Worm (Caenorhabditis elegans) whole organism, L1 larva: ENCODE measurements around the gene F25A2.1.

ENCODE experiments used
- C04F5.9 ChIP-seq: sonication (generic microtip); optimal IDR thresholded peaks from 2 replicates; lab custom pipeline; 2016; ENCODE audit warnings: missing genetic modification characterization, missing compliant biosample characterization
- C34B4.2 ChIP-seq: sonication (generic microtip); optimal IDR thresholded peaks from 2 replicates; lab custom pipeline; 2017; ENCODE audit warnings: mild to moderate bottlenecking, missing genetic modification characterization, missing compliant biosample characterization
- Y116A8C.19 ChIP-seq: sonication (generic microtip); optimal IDR thresholded peaks from 2 replicates; lab custom pipeline; 2016; ENCODE audit warnings: missing compliant biosample characterization, missing genetic modification characterization, borderline replicate concordance
- aha-1 ChIP-seq: fragments of 150-350 bp; optimal IDR thresholded peaks from 2 replicates; lab custom pipeline; 2014; ENCODE audit warnings: missing biosample characterization, missing genetic modification characterization
- alr-1 ChIP-seq: fragments of 200-800 bp; sonication (Bioruptor generic); optimal IDR thresholded peaks from 2 replicates; lab custom pipeline; 2018; ENCODE audit warnings: borderline replicate concordance, mild to moderate bottlenecking, missing genetic modification characterization, missing compliant biosample characterization
- aly-2 ChIP-seq: fragments of 150-350 bp; optimal IDR thresholded peaks from 2 replicates; lab custom pipeline; 2014; ENCODE audit warnings: missing biosample characterization, missing genetic modification characterization
- ama-1 ChIP-seq: fragments of 150-350 bp; optimal IDR thresholded peaks from 2 replicates; lab custom pipeline; 2014
- blmp-1 ChIP-seq: fragments of 150-350 bp; optimal IDR thresholded peaks from 2 replicates; lab custom pipeline; 2014; ENCODE audit warnings: missing biosample characterization, missing genetic modification characterization
- ceh-63 ChIP-seq: fragments of 200-800 bp; sonication (Bioruptor generic); optimal IDR thresholded peaks from 2 replicates; lab custom pipeline; 2018; ENCODE audit warnings: mild to moderate bottlenecking, missing genetic modification characterization, missing compliant biosample characterization
- ces-1 ChIP-seq: fragments of 150-350 bp; optimal IDR thresholded peaks from 2 replicates; lab custom pipeline; 2014; ENCODE audit warnings: missing biosample characterization, missing genetic modification reagents, missing genetic modification characterization
- egl-27 ChIP-seq, 2 experiments: fragments of 150-350 bp in 1 of 2; sonication (generic microtip); optimal IDR thresholded peaks; 3 replicates each; lab custom pipeline; 2017 to 2018; ENCODE audit warnings: missing biosample characterization in 2 of 2, missing genetic modification characterization in 2 of 2, missing genetic modification reagents in 2 of 2
- elt-3 ChIP-seq, 6 experiments: fragments of 150-350 bp in 1 of 6; sonication (generic microtip); optimal IDR thresholded peaks; 2 replicates each; lab custom pipeline; 2017 to 2018; ENCODE audit warnings: missing biosample characterization in 6 of 6, missing genetic modification characterization in 6 of 6, inconsistent platforms in 1 of 6
- fkh-10 ChIP-seq: sonication (generic microtip); optimal IDR thresholded peaks from 2 replicates; lab custom pipeline; 2017; ENCODE audit warnings: missing biosample characterization, missing genetic modification reagents, missing genetic modification characterization
- fos-1 ChIP-seq: fragments of 150-350 bp; optimal IDR thresholded peaks from 2 replicates; lab custom pipeline; 2014; ENCODE audit warnings: missing biosample characterization, missing genetic modification characterization
- grh-1 ChIP-seq: fragments of 200-800 bp; sonication (Bioruptor generic); IDR thresholded peaks from 2 replicates; pipeline ENCODE4 v1.3.6; 2022; ENCODE audit warnings: missing genetic modification reagents, missing genetic modification characterization, missing compliant biosample characterization
- hlh-17 ChIP-seq: fragments of 200-800 bp; sonication (Bioruptor generic); optimal IDR thresholded peaks from 2 replicates; lab custom pipeline; 2018; ENCODE audit warnings: missing genetic modification characterization, mild to moderate bottlenecking, missing compliant biosample characterization, moderate library complexity, borderline replicate concordance
- hlh-4 ChIP-seq: sonication (generic microtip); optimal IDR thresholded peaks from 2 replicates; lab custom pipeline; 2016; ENCODE audit warnings: mild to moderate bottlenecking, missing genetic modification characterization, missing compliant biosample characterization
- jun-1 ChIP-seq: fragments of 150-350 bp; optimal IDR thresholded peaks from 2 replicates; lab custom pipeline; 2014; ENCODE audit warnings: missing biosample characterization, missing genetic modification reagents, missing genetic modification characterization
- lin-13 ChIP-seq: fragments of 150-350 bp; optimal IDR thresholded peaks from 2 replicates; lab custom pipeline; 2014; ENCODE audit warnings: missing biosample characterization, missing genetic modification reagents, missing genetic modification characterization
- lin-15B ChIP-seq: fragments of 150-350 bp; sonication (generic microtip); optimal IDR thresholded peaks from 3 replicates; lab custom pipeline; 2014; ENCODE audit warnings: missing biosample characterization, missing genetic modification characterization
- lin-39 ChIP-seq: fragments of 150-350 bp; optimal IDR thresholded peaks from 2 replicates; lab custom pipeline; 2014; ENCODE audit warnings: missing biosample characterization, missing genetic modification reagents, missing genetic modification characterization
- lir-3 ChIP-seq: sonication (generic microtip); optimal IDR thresholded peaks from 2 replicates; lab custom pipeline; 2016; ENCODE audit warnings: mild to moderate bottlenecking, missing genetic modification characterization, moderate library complexity, missing compliant biosample characterization; ENCODE audit not compliant: poor library complexity
- lsy-2 ChIP-seq, 2 experiments: fragments of 150-350 bp; optimal IDR thresholded peaks; 2 replicates each; lab custom pipeline; 2014; ENCODE audit warnings: missing biosample characterization in 2 of 2, missing genetic modification characterization in 2 of 2
- mab-9 ChIP-seq: fragments of 200-800 bp; sonication (Bioruptor generic); IDR thresholded peaks from 2 replicates; pipeline ENCODE4 v1.3.6; 2022; ENCODE audit warnings: missing genetic modification reagents, missing genetic modification characterization, missing compliant biosample characterization
- mef-2 ChIP-seq: fragments of 150-350 bp; optimal IDR thresholded peaks from 2 replicates; lab custom pipeline; 2014; ENCODE audit warnings: missing biosample characterization, missing genetic modification characterization
- mep-1 ChIP-seq: fragments of 150-350 bp; optimal IDR thresholded peaks from 2 replicates; lab custom pipeline; 2014; ENCODE audit warnings: missing biosample characterization, missing genetic modification characterization
- nhr-11 ChIP-seq: fragments of 150-350 bp; optimal IDR thresholded peaks from 2 replicates; lab custom pipeline; 2014; ENCODE audit warnings: missing biosample characterization, missing genetic modification characterization
- nhr-19 ChIP-seq: fragments of 200-800 bp; sonication (Bioruptor generic); conservative IDR thresholded peaks from 2 replicates; pipeline ENCODE4 v1.3.6; 2022; ENCODE audit warnings: missing genetic modification characterization, missing compliant biosample characterization
- nhr-20 ChIP-seq: sonication (generic microtip); optimal IDR thresholded peaks from 2 replicates; lab custom pipeline; 2016; ENCODE audit warnings: mild to moderate bottlenecking, missing genetic modification characterization, missing compliant biosample characterization
- nhr-28 ChIP-seq: fragments of 150-350 bp; optimal IDR thresholded peaks from 2 replicates; lab custom pipeline; 2014; ENCODE audit warnings: missing biosample characterization, missing genetic modification characterization
- nhr-47 ChIP-seq: sonication (generic microtip); optimal IDR thresholded peaks from 2 replicates; lab custom pipeline; 2016; ENCODE audit warnings: mild to moderate bottlenecking, missing genetic modification characterization, moderate library complexity, missing compliant biosample characterization
- nhr-76 ChIP-seq: sonication (generic microtip); optimal IDR thresholded peaks from 2 replicates; lab custom pipeline; 2017; ENCODE audit warnings: missing biosample characterization, missing genetic modification characterization
- nhr-77 ChIP-seq: fragments of 150-350 bp; optimal IDR thresholded peaks from 2 replicates; lab custom pipeline; 2014; ENCODE audit warnings: missing biosample characterization, missing genetic modification characterization
- nhr-84 ChIP-seq: sonication (generic microtip); optimal IDR thresholded peaks from 2 replicates; lab custom pipeline; 2017; ENCODE audit warnings: missing biosample characterization, missing genetic modification characterization
- nhr-85 ChIP-seq: sonication (generic microtip); peaks from one replicate; lab custom pipeline; 2016; ENCODE audit warnings: missing genetic modification characterization, inconsistent platforms, missing compliant biosample characterization
- nhr-90 ChIP-seq: sonication (generic microtip); optimal IDR thresholded peaks from 2 replicates; lab custom pipeline; 2016; ENCODE audit warnings: mild to moderate bottlenecking, missing genetic modification characterization, missing compliant biosample characterization; ENCODE audit not compliant: poor library complexity
- pag-3 ChIP-seq: sonication (generic microtip); optimal IDR thresholded peaks from 2 replicates; lab custom pipeline; 2017; ENCODE audit warnings: missing genetic modification characterization, mild to moderate bottlenecking, missing compliant biosample characterization, antibody characterized with exemption, borderline replicate concordance; ENCODE audit not compliant: insufficient read depth
- pax-3 ChIP-seq: fragments of 200-800 bp; sonication (Bioruptor generic); optimal IDR thresholded peaks from 2 replicates; lab custom pipeline; 2018; ENCODE audit warnings: mild to moderate bottlenecking, missing genetic modification characterization, moderate library complexity, missing compliant biosample characterization
- pqm-1 ChIP-seq: sonication (generic microtip); optimal IDR thresholded peaks from 3 replicates; lab custom pipeline; 2017; ENCODE audit warnings: missing biosample characterization, missing genetic modification characterization
- rnt-1 ChIP-seq: sonication (generic microtip); optimal IDR thresholded peaks from 2 replicates; lab custom pipeline; 2016; ENCODE audit warnings: mild to moderate bottlenecking, missing genetic modification characterization, moderate library complexity, missing compliant biosample characterization
- skn-1 ChIP-seq: fragments of 150-350 bp; optimal IDR thresholded peaks from 2 replicates; lab custom pipeline; 2014; ENCODE audit warnings: missing biosample characterization, missing genetic modification characterization
- sox-4 ChIP-seq: sonication (generic microtip); optimal IDR thresholded peaks from 2 replicates; lab custom pipeline; 2016; ENCODE audit warnings: missing genetic modification characterization, missing compliant biosample characterization
- sptf-1 ChIP-seq: fragments of 150-350 bp; optimal IDR thresholded peaks from 2 replicates; lab custom pipeline; 2014; ENCODE audit warnings: missing biosample characterization, missing genetic modification characterization
- sup-37 ChIP-seq: fragments of 200-800 bp; sonication (Bioruptor generic); optimal IDR thresholded peaks from 2 replicates; lab custom pipeline; 2018; ENCODE audit warnings: mild to moderate bottlenecking, missing genetic modification characterization, missing compliant biosample characterization
- swsn-7 ChIP-seq: sonication (generic microtip); optimal IDR thresholded peaks from 2 replicates; lab custom pipeline; 2016; ENCODE audit warnings: missing genetic modification characterization, missing compliant biosample characterization
- tbx-2 ChIP-seq: sonication (generic microtip); optimal IDR thresholded peaks from 2 replicates; lab custom pipeline; 2016; ENCODE audit warnings: missing genetic modification characterization, missing compliant biosample characterization
- tlp-1 ChIP-seq: fragments of 150-350 bp; optimal IDR thresholded peaks from 2 replicates; lab custom pipeline; 2014; ENCODE audit warnings: missing biosample characterization, missing genetic modification characterization
- unc-30 ChIP-seq: sonication (generic microtip); optimal IDR thresholded peaks from 2 replicates; lab custom pipeline; 2017; ENCODE audit warnings: missing biosample characterization, missing genetic modification characterization
- unc-62 ChIP-seq: fragments of 150-350 bp; optimal IDR thresholded peaks from 2 replicates; lab custom pipeline; 2014; ENCODE audit warnings: missing biosample characterization, missing genetic modification reagents, missing genetic modification characterization
- unc-86 ChIP-seq: sonication (generic microtip); optimal IDR thresholded peaks from 2 replicates; lab custom pipeline; 2016; ENCODE audit warnings: missing genetic modification characterization, missing compliant biosample characterization
- vab-15 ChIP-seq: sonication (generic microtip); optimal IDR thresholded peaks from 2 replicates; lab custom pipeline; 2017; ENCODE audit warnings: missing genotype, mild to moderate bottlenecking, missing genetic modification characterization, missing compliant biosample characterization
- xbp-1 ChIP-seq: sonication (generic microtip); optimal IDR thresholded peaks from 2 replicates; lab custom pipeline; 2016; ENCODE audit warnings: missing genetic modification characterization, missing compliant biosample characterization
- ztf-11 ChIP-seq, 2 experiments: sonication (generic microtip); optimal IDR thresholded peaks; 2 replicates each; lab custom pipeline; 2016 to 2017; ENCODE audit warnings: missing genetic modification characterization in 2 of 2, missing biosample characterization in 1 of 2, missing compliant biosample characterization in 1 of 2
- ztf-4 ChIP-seq: fragments of 150-350 bp; optimal IDR thresholded peaks from 2 replicates; lab custom pipeline; 2014; ENCODE audit warnings: missing biosample characterization, missing genetic modification characterization

Gene F25A2.1

DNA sequence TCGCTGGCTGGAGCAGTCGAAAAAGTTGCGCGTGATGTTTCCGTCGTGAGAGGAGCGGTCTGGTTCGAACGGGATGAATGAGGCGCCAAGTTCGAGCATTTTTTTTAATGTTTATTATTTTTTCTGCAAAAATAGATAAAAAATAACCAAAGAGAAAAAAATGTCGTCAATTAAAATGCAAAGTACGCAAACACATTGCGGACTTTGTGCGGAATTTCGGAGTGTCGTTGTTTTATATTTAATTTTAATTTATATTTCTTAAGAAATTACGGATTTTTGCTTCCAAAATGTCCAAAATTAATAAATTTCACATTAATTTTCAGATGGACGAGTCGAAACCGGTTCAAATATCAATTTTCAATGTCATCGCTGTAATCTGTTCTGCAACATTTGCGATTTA, 16.6 kb downstream of the F25A2.1 start, which contains the start of the genes wrb-1 and Y50D4A.4 (continued):
- TF ChIP-seq aha-1 = no peak
- no peak for TF ChIP-seq nhr-11 (tag; lab: Kevin White, UChicago)
- TF ChIP-seq rnt-1 (tag; lab: Kevin White, UChicago) = no peak
- peak; percentile 37 for TF ChIP-seq C04F5.9 (tag; lab: Kevin White, UChicago)
- TF ChIP-seq nhr-85 (tag; lab: Kevin White, UChicago) = no peak
- no peak for TF ChIP-seq ama-1
- TF ChIP-seq lin-39 (tag; lab: Kevin White, UChicago) = peak; percentile 46
- no peak for TF ChIP-seq egl-27 (tag; optimal IDR thresholded peaks at IDR 0.05; lab: Kevin White, UChicago)
- TF ChIP-seq blmp-1 (tag; lab: Kevin White, UChicago) = peak; percentile 70
- TF ChIP-seq tbx-2 (tag; lab: Kevin White, UChicago) = peak; percentile 75
- TF ChIP-seq nhr-19 (GFP tag; lab: Robert Waterston, UW) = peak; percentile 69
- TF ChIP-seq unc-86 (tag; lab: Kevin White, UChicago) = peak; percentile 49
- peak; percentile 5 for TF ChIP-seq jun-1 (tag; lab: Kevin White, UChicago)
- TF ChIP-seq nhr-84 (tag; lab: Kevin White, UChicago) = no peak
- no peak for TF ChIP-seq Y116A8C.19 (tag; lab: Kevin White, UChicago)
- no peak for TF ChIP-seq fos-1 (tag; lab: Kevin White, UChicago)
- TF ChIP-seq elt-3 (tag; optimal IDR thresholded peaks at IDR 0.05; lab: Kevin White, UChicago) = peak in 2 of 6 experiments; percentile 41 to 72
- TF ChIP-seq xbp-1 (tag; lab: Kevin White, UChicago) = peak; percentile 85
- no peak for TF ChIP-seq lin-13 (GFP tag; lab: Kevin White, UChicago)
- TF ChIP-seq skn-1 (tag; lab: Kevin White, UChicago) = peak; percentile 55
- TF ChIP-seq hlh-17 (GFP tag; lab: Kevin White, UChicago) = no peak
- TF ChIP-seq nhr-28 (tag; lab: Kevin White, UChicago) = no peak
- no peak for TF ChIP-seq unc-30 (tag; lab: Kevin White, UChicago)
- TF ChIP-seq lir-3 (tag; lab: Kevin White, UChicago) = no peak
- TF ChIP-seq sox-4 = peak; percentile 1
- TF ChIP-seq ztf-4 (tag; lab: Kevin White, UChicago) = no peak
- no peak for TF ChIP-seq alr-1 (tag; lab: Kevin White, UChicago)
- peak; percentile 76 for TF ChIP-seq lin-15B (tag; lab: Kevin White, UChicago)
- TF ChIP-seq swsn-7 (tag; lab: Kevin White, UChicago) = peak; percentile 82
- TF ChIP-seq hlh-4 (tag; lab: Kevin White, UChicago) = no peak
- TF ChIP-seq mef-2 (tag; lab: Kevin White, UChicago) = no peak
- TF ChIP-seq nhr-76 (tag; lab: Kevin White, UChicago) = no peak
- TF ChIP-seq ces-1 (GFP tag; lab: Kevin White, UChicago) = no peak
- no peak for TF ChIP-seq mab-9 (GFP tag; lab: Robert Waterston, UW)
- TF ChIP-seq nhr-20 (tag; lab: Kevin White, UChicago) = peak; percentile 83
- TF ChIP-seq pqm-1 (tag; lab: Kevin White, UChicago) = no peak
- TF ChIP-seq aly-2 (tag; lab: Kevin White, UChicago) = peak; percentile 10
- TF ChIP-seq sup-37 (GFP tag; lab: Kevin White, UChicago) = no peak
- TF ChIP-seq pax-3 (tag; lab: Kevin White, UChicago) = no peak
- peak; percentile 83 for TF ChIP-seq nhr-47 (tag; lab: Kevin White, UChicago)
- TF ChIP-seq nhr-90 (tag; lab: Kevin White, UChicago) = peak; percentile 71
- TF ChIP-seq nhr-77 = no peak
- no peak for TF ChIP-seq C34B4.2 (tag; lab: Kevin White, UChicago)
- TF ChIP-seq grh-1 (GFP tag; lab: Robert Waterston, UW) = no peak
- TF ChIP-seq fkh-10 (GFP tag; lab: Kevin White, UChicago) = no peak
- peak in 1 of 2 experiments; percentile 22 for TF ChIP-seq ztf-11 (tag; optimal IDR thresholded peaks at IDR 0.05; lab: Kevin White, UChicago)
- peak; percentile 80 to 85 for TF ChIP-seq lsy-2 (tag; optimal IDR thresholded peaks at IDR 0.05; lab: Kevin White, UChicago)
- no peak for TF ChIP-seq ceh-63 (GFP tag; lab: Kevin White, UChicago)
- no peak for TF ChIP-seq vab-15 (tag; lab: Kevin White, UChicago)
- no peak for TF ChIP-seq sptf-1 (tag; lab: Kevin White, UChicago)
- TF ChIP-seq tlp-1 (tag; lab: Kevin White, UChicago) = no peak
- no peak for TF ChIP-seq unc-62 (GFP tag; lab: Kevin White, UChicago)
- TF ChIP-seq mep-1 (tag; lab: Kevin White, UChicago) = peak; percentile 95
- no peak for TF ChIP-seq pag-3 (tag; lab: Kevin White, UChicago)
